Fruit fly (Drosophila melanogaster) whole organism, embryonic: ENCODE measurements around the gene mwh.

Experiments
- Blimp-1 ChIP-seq: fragments of 200-800 bp; sonication (Bioruptor generic); optimal IDR thresholded peaks from 3 replicates; lab custom pipeline; 2018; ENCODE audit warnings: missing biosample characterization, missing genetic modification characterization, mild to moderate bottlenecking, moderate library complexity, missing genetic modification reagents
- CG10147 ChIP-seq: fragments of 200-800 bp; sonication (Bioruptor generic); optimal IDR thresholded peaks from 2 replicates; lab custom pipeline; 2019; ENCODE audit warnings: missing biosample characterization, mild to moderate bottlenecking, missing genetic modification characterization, moderate library complexity
- CG10543 ChIP-seq: fragments of 200-800 bp; sonication (Bioruptor generic); optimal IDR thresholded peaks from 3 replicates; lab custom pipeline; 2017; ENCODE audit warnings: missing biosample characterization, mild to moderate bottlenecking, missing genetic modification characterization, moderate library complexity
- CG11723 ChIP-seq: fragments of 200-800 bp; sonication (Bioruptor generic); optimal IDR thresholded peaks from 2 replicates; lab custom pipeline; 2017; ENCODE audit warnings: missing biosample characterization, mild to moderate bottlenecking, missing genetic modification characterization
- CG12391 ChIP-seq: fragments of 200-800 bp; sonication (Bioruptor generic); optimal IDR thresholded peaks from 3 replicates; lab custom pipeline; 2018; ENCODE audit warnings: missing biosample characterization, mild to moderate bottlenecking, missing genetic modification characterization, moderate library complexity
- CG12942 ChIP-seq: fragments of 200-800 bp; sonication (Bioruptor generic); optimal IDR thresholded peaks from 3 replicates; lab custom pipeline; 2016; ENCODE audit warnings: missing biosample characterization, missing genetic modification characterization
- CG13296 ChIP-seq: fragments of 200-800 bp; sonication (Bioruptor generic); optimal IDR thresholded peaks from 3 replicates; lab custom pipeline; 2018; ENCODE audit warnings: missing biosample characterization, mild to moderate bottlenecking, missing genetic modification characterization
- CG14965 ChIP-seq: fragments of 200-800 bp; sonication (Bioruptor generic); optimal IDR thresholded peaks from 2 replicates; lab custom pipeline; 2016; ENCODE audit warnings: missing biosample characterization, missing genetic modification characterization, borderline replicate concordance
- CG15269 ChIP-seq: fragments of 200-800 bp; sonication (Bioruptor generic); optimal IDR thresholded peaks from 2 replicates; lab custom pipeline; 2018; ENCODE audit warnings: missing biosample characterization, mild to moderate bottlenecking, missing genetic modification characterization, moderate library complexity
- CG15696 ChIP-seq: fragments of 200-800 bp; sonication (Bioruptor generic); optimal IDR thresholded peaks from 2 replicates; lab custom pipeline; 2019; ENCODE audit warnings: missing biosample characterization, mild to moderate bottlenecking, missing genetic modification characterization, moderate library complexity
- CG16813 ChIP-seq: fragments of 200-800 bp; sonication (Bioruptor generic); IDR thresholded peaks from 3 replicates; pipeline ENCODE4 v1.3.6; 2022; ENCODE audit warnings: missing biosample characterization, missing genetic modification characterization; ENCODE audit not compliant: partially characterized antibody
- CG17612 ChIP-seq: fragments of 200-800 bp; sonication (Bioruptor generic); IDR thresholded peaks from 2 replicates; pipeline ENCODE4 v1.3.6; 2022; ENCODE audit warnings: missing biosample characterization, missing genetic modification characterization
- CG18599 ChIP-seq: fragments of 200-800 bp; sonication (Bioruptor generic); optimal IDR thresholded peaks from 3 replicates; lab custom pipeline; 2017; ENCODE audit warnings: missing biosample characterization, missing genetic modification characterization, mild to moderate bottlenecking, moderate library complexity, missing genetic modification reagents
- CG18764 ChIP-seq: fragments of 200-800 bp; sonication (Bioruptor generic); optimal IDR thresholded peaks from 3 replicates; lab custom pipeline; 2016; ENCODE audit warnings: missing biosample characterization, missing genetic modification characterization
- CG2678 ChIP-seq: fragments of 200-800 bp; sonication (Bioruptor generic); optimal IDR thresholded peaks from 3 replicates; lab custom pipeline; 2019; ENCODE audit warnings: missing biosample characterization, mild to moderate bottlenecking, missing genetic modification characterization, moderate library complexity
- CG2712 ChIP-seq: fragments of 200-800 bp; optimal IDR thresholded peaks from 3 replicates; lab custom pipeline; 2019; ENCODE audit warnings: missing biosample characterization, mild to moderate bottlenecking, missing genetic modification characterization, moderate library complexity
- CG3065 ChIP-seq: fragments of 200-800 bp; sonication (Bioruptor generic); optimal IDR thresholded peaks from 2 replicates; lab custom pipeline; 2016; ENCODE audit warnings: missing biosample characterization, missing genetic modification characterization
- CG32532 ChIP-seq: fragments of 200-800 bp; sonication (Bioruptor generic); IDR thresholded peaks from 2 replicates; pipeline ENCODE4 v1.3.6; 2022; ENCODE audit warnings: missing biosample characterization, missing genetic modification characterization
- CG6683 ChIP-seq: fragments of 200-800 bp; sonication (Bioruptor generic); optimal IDR thresholded peaks from 2 replicates; lab custom pipeline; 2017; ENCODE audit warnings: missing biosample characterization, mild to moderate bottlenecking, missing genetic modification characterization, missing genetic modification reagents
- CG6689 ChIP-seq: fragments of 200-800 bp; sonication (Bioruptor generic); IDR thresholded peaks from 2 replicates; pipeline ENCODE4 v1.3.6; 2022; ENCODE audit warnings: missing biosample characterization, missing genetic modification characterization
- CG7556 ChIP-seq: fragments of 200-800 bp; sonication (Bioruptor generic); optimal IDR thresholded peaks from 2 replicates; lab custom pipeline; 2017; ENCODE audit warnings: missing biosample characterization, mild to moderate bottlenecking, missing genetic modification characterization
- CG7839 ChIP-seq: fragments of 200-800 bp; sonication (Bioruptor generic); optimal IDR thresholded peaks from 3 replicates; lab custom pipeline; 2018; ENCODE audit warnings: missing biosample characterization, mild to moderate bottlenecking, missing genetic modification characterization, moderate library complexity
- CG8924 ChIP-seq: fragments of 200-800 bp; optimal IDR thresholded peaks from 3 replicates; lab custom pipeline; 2019; ENCODE audit warnings: missing biosample characterization, mild to moderate bottlenecking, missing genetic modification characterization, moderate library complexity
- Camta ChIP-seq: fragments of 200-800 bp; sonication (Bioruptor generic); optimal IDR thresholded peaks from 2 replicates; lab custom pipeline; 2016; ENCODE audit warnings: missing biosample characterization, missing genetic modification characterization
- D19A ChIP-seq: fragments of 200-800 bp; optimal IDR thresholded peaks from 3 replicates; lab custom pipeline; 2019; ENCODE audit warnings: missing biosample characterization, mild to moderate bottlenecking, missing genetic modification characterization, moderate library complexity
- Fer1 ChIP-seq: fragments of 200-800 bp; sonication (Bioruptor generic); optimal IDR thresholded peaks from 2 replicates; lab custom pipeline; 2017; ENCODE audit warnings: missing biosample characterization, mild to moderate bottlenecking, missing genetic modification characterization
- Fer3 ChIP-seq: fragments of 200-800 bp; sonication (Bioruptor generic); optimal IDR thresholded peaks from 2 replicates; lab custom pipeline; 2018; ENCODE audit warnings: missing biosample characterization, mild to moderate bottlenecking, missing genetic modification characterization, moderate library complexity
- Hr51 ChIP-seq, 2 experiments: fragments of 200-800 bp; sonication (Bioruptor generic); optimal IDR thresholded peaks; 2 replicates in 1 of 2; 3 replicates in 1 of 2; lab custom pipeline; 2016 to 2018; ENCODE audit warnings: missing biosample characterization in 2 of 2, missing genetic modification characterization in 2 of 2, mild to moderate bottlenecking in 1 of 2, moderate library complexity in 1 of 2
- Meics ChIP-seq: fragments of 200-800 bp; sonication (Bioruptor generic); optimal IDR thresholded peaks from 2 replicates; lab custom pipeline; 2017; ENCODE audit warnings: missing biosample characterization, mild to moderate bottlenecking, missing genetic modification characterization
- Myb ChIP-seq: fragments of 200-800 bp; sonication (Bioruptor generic); optimal IDR thresholded peaks from 2 replicates; lab custom pipeline; 2016; ENCODE audit warnings: missing biosample characterization, missing genetic modification characterization
- Sin3A ChIP-seq: fragments of >200 bp; optimal IDR thresholded peaks from 2 replicates; lab custom pipeline; 2018
- Sox102F ChIP-seq: fragments of 200-800 bp; sonication (Bioruptor generic); optimal IDR thresholded peaks from 2 replicates; lab custom pipeline; 2018; ENCODE audit warnings: missing biosample characterization, mild to moderate bottlenecking, missing genetic modification characterization, moderate library complexity
- YL-1 ChIP-seq: fragments of 200-800 bp; sonication (Bioruptor generic); optimal IDR thresholded peaks from 3 replicates; lab custom pipeline; 2017; ENCODE audit warnings: missing biosample characterization, mild to moderate bottlenecking, missing genetic modification characterization
- chif ChIP-seq, 2 experiments: fragments of 200-800 bp; sonication (Bioruptor generic); optimal IDR thresholded peaks; 3 replicates each; lab custom pipeline; 2016; ENCODE audit warnings: missing biosample characterization in 2 of 2, missing genetic modification characterization in 2 of 2
- crp ChIP-seq, 2 experiments: fragments of 200-800 bp; sonication (Bioruptor generic); optimal IDR thresholded peaks; 2 replicates in 1 of 2; 3 replicates in 1 of 2; lab custom pipeline; 2017; ENCODE audit warnings: missing biosample characterization in 2 of 2, missing genetic modification characterization in 2 of 2, mild to moderate bottlenecking in 1 of 2, moderate library complexity in 1 of 2
- dmrt99B ChIP-seq: fragments of 200-800 bp; sonication (Bioruptor generic); optimal IDR thresholded peaks from 2 replicates; lab custom pipeline; 2018; ENCODE audit warnings: missing biosample characterization, mild to moderate bottlenecking, missing genetic modification characterization, moderate library complexity
- emc ChIP-seq: fragments of 200-800 bp; sonication (Bioruptor generic); optimal IDR thresholded peaks from 2 replicates; lab custom pipeline; 2016; ENCODE audit warnings: missing biosample characterization, missing genetic modification characterization
- gem ChIP-seq: fragments of 200-800 bp; sonication (Bioruptor generic); optimal IDR thresholded peaks from 2 replicates; lab custom pipeline; 2019; ENCODE audit warnings: missing biosample characterization, mild to moderate bottlenecking, missing genetic modification characterization, moderate library complexity
- jing ChIP-seq: fragments of 200-800 bp; sonication (Bioruptor generic); optimal IDR thresholded peaks from 2 replicates; lab custom pipeline; 2018; ENCODE audit warnings: missing biosample characterization, mild to moderate bottlenecking, missing genetic modification characterization
- ken ChIP-seq: fragments of 200-800 bp; sonication (Bioruptor generic); IDR thresholded peaks from 3 replicates; pipeline ENCODE4 v1.3.6; 2022; ENCODE audit warnings: missing biosample characterization, missing genetic modification characterization
- nerfin-1 ChIP-seq: fragments of 200-800 bp; sonication (Bioruptor generic); optimal IDR thresholded peaks from 3 replicates; lab custom pipeline; 2019; ENCODE audit warnings: missing biosample characterization, mild to moderate bottlenecking, missing genetic modification characterization, moderate library complexity
- pan ChIP-seq, 4 experiments: fragments of >200 bp in 3 of 4; fragments of 200-800 bp in 1 of 4; sonication (Bioruptor generic) in 1 of 4; optimal IDR thresholded peaks in 3 of 4; IDR thresholded peaks in 1 of 4; 2 replicates each; pipeline versions ENCODE4 v1.3.6 to Lab custom; 2017 to 2022; ENCODE audit warnings: missing biosample characterization in 2 of 4, missing genetic modification characterization in 2 of 4, mixed read lengths in 1 of 4
- psq ChIP-seq: fragments of 200-800 bp; sonication (Bioruptor generic); optimal IDR thresholded peaks from 2 replicates; lab custom pipeline; 2017; ENCODE audit warnings: missing biosample characterization, missing genetic modification characterization
- sens ChIP-seq: fragments of 200-800 bp; sonication (Bioruptor generic); peaks from one replicate; lab custom pipeline; 2016; ENCODE audit warnings: missing biosample characterization, missing genetic modification characterization
- sisA ChIP-seq: fragments of 200-800 bp; sonication (Bioruptor generic); IDR thresholded peaks from 2 replicates; pipeline ENCODE4 v1.3.6; 2022; ENCODE audit warnings: missing biosample characterization, missing genetic modification characterization
- tap ChIP-seq: fragments of 200-800 bp; optimal IDR thresholded peaks from 3 replicates; lab custom pipeline; 2019; ENCODE audit warnings: missing biosample characterization, mild to moderate bottlenecking, missing genetic modification characterization, moderate library complexity
- tll ChIP-seq, 2 experiments: fragments of 200-800 bp in 1 of 2; fragments of >200 bp in 1 of 2; sonication (Bioruptor generic) in 1 of 2; optimal IDR thresholded peaks; 2 replicates each; lab custom pipeline; 2017 to 2019; ENCODE audit warnings: missing biosample characterization in 2 of 2, missing genetic modification characterization in 2 of 2, mild to moderate bottlenecking in 1 of 2, moderate library complexity in 1 of 2
- vvl ChIP-seq: fragments of 200-800 bp; sonication (Bioruptor generic); IDR thresholded peaks from 2 replicates; pipeline ENCODE4 v1.3.6; 2022; ENCODE audit warnings: missing biosample characterization, missing genetic modification characterization

The mwh gene

dm6 chr3L:1193123-1193844, 7.3 kb upstream of the mwh start, which contains the start of gene Trhn (continued):
- peak; percentile 29 for TF ChIP-seq CG7839 (tag; lab: Kevin White, UChicago)
- no peak for TF ChIP-seq chif (GFP tag; optimal IDR thresholded peaks at IDR 0.05; lab: Kevin White, UChicago)
- TF ChIP-seq jing (GFP tag; lab: Kevin White, UChicago) = no peak
- no peak for TF ChIP-seq CG16813
- no peak for TF ChIP-seq Sin3A
- peak; percentile 7 for TF ChIP-seq CG15269
- no peak for TF ChIP-seq ken (GFP tag; lab: Robert Waterston, UW)
- no peak for TF ChIP-seq pan (optimal IDR thresholded peaks at IDR 0.05; lab: Kevin White, UChicago)
- TF ChIP-seq pan (GFP tag; optimal IDR thresholded peaks at IDR 0.05 in 1 of 2, IDR thresholded peaks at IDR 0.05 in 1 of 2) = peak in 1 of 2 experiments; percentile 15
- TF ChIP-seq CG18599 (GFP tag; lab: Kevin White, UChicago) = peak; percentile 62
- TF ChIP-seq Blimp-1 = peak; percentile 11
- peak; percentile 38 for TF ChIP-seq Fer1
- TF ChIP-seq CG18764 (GFP tag; lab: Kevin White, UChicago) = no peak
- TF ChIP-seq Camta = no peak
- peak; percentile 8 for TF ChIP-seq CG10147 (GFP tag; lab: Kevin White, UChicago)
- TF ChIP-seq CG12942 (GFP tag; lab: Kevin White, UChicago) = no peak
- no peak for TF ChIP-seq CG14965
- no peak for TF ChIP-seq crp (GFP tag; optimal IDR thresholded peaks at IDR 0.05; lab: Kevin White, UChicago)
- no peak for TF ChIP-seq Myb (GFP tag; lab: Kevin White, UChicago)
- TF ChIP-seq Meics (GFP tag; lab: Kevin White, UChicago) = peak; percentile 31
- TF ChIP-seq CG2712 (tag; lab: Kevin White, UChicago) = peak; percentile 34
- TF ChIP-seq CG32532 (GFP tag; lab: Robert Waterston, UW) = no peak
- no peak for TF ChIP-seq YL-1 (GFP tag; lab: Kevin White, UChicago)
- no peak for TF ChIP-seq CG3065 (GFP tag; lab: Kevin White, UChicago)
- TF ChIP-seq Hr51 (GFP tag; optimal IDR thresholded peaks at IDR 0.05; lab: Kevin White, UChicago) = peak in 1 of 2 experiments; percentile 41
- no peak for TF ChIP-seq CG10543 (GFP tag; lab: Kevin White, UChicago)
- TF ChIP-seq sisA (GFP tag; lab: Robert Waterston, UW) = no peak
- peak; percentile 37 for TF ChIP-seq gem
- no peak for TF ChIP-seq CG11723 (GFP tag; lab: Kevin White, UChicago)
- TF ChIP-seq tap (tag; lab: Kevin White, UChicago) = peak; percentile 18
- no peak for TF ChIP-seq CG6689
- peak; percentile 20 for TF ChIP-seq Sox102F (GFP tag; lab: Kevin White, UChicago)
- TF ChIP-seq nerfin-1 (tag; lab: Kevin White, UChicago) = no peak
- TF ChIP-seq vvl (GFP tag; lab: Robert Waterston, UW) = peak; percentile 21; the same call in 1 of the 2 replicates
- no peak for TF ChIP-seq CG17612 (GFP tag; lab: Robert Waterston, UW)
- TF ChIP-seq CG12391 (tag; lab: Kevin White, UChicago) = peak; percentile 4
- no peak for TF ChIP-seq CG6683 (GFP tag; lab: Kevin White, UChicago)
- TF ChIP-seq CG15696 (tag; lab: Kevin White, UChicago) = no peak
- TF ChIP-seq Fer3 = peak; percentile 21
- TF ChIP-seq dmrt99B (tag; lab: Kevin White, UChicago) = peak; percentile 47
- peak; percentile 58 for TF ChIP-seq sens (GFP tag; lab: Kevin White, UChicago)
- peak; percentile 70 for TF ChIP-seq CG2678 (tag; lab: Kevin White, UChicago)
- peak; percentile 76 for TF ChIP-seq D19A
- peak; percentile 16 for TF ChIP-seq CG7556 (GFP tag; lab: Kevin White, UChicago)
- no peak for TF ChIP-seq emc (GFP tag; lab: Kevin White, UChicago)
- TF ChIP-seq CG13296 (GFP tag; lab: Kevin White, UChicago) = peak; percentile 26
- TF ChIP-seq psq = no peak
- no peak for TF ChIP-seq tll (GFP tag; optimal IDR thresholded peaks at IDR 0.05; lab: Kevin White, UChicago)
- TF ChIP-seq CG8924 (tag; lab: Kevin White, UChicago) = no peak
